Fruit fly (Drosophila melanogaster) whole organism, prepupa: ENCODE data around the gene CG9259.

ENCODE experiments used
- Blimp-1 ChIP-seq: fragments of 200-800 bp; sonication (Bioruptor generic); optimal IDR thresholded peaks from 3 replicates; lab custom pipeline; 2017; ENCODE audit warnings: missing biosample characterization, missing genetic modification characterization, mild to moderate bottlenecking, moderate library complexity, missing genetic modification reagents
- CG10631 ChIP-seq: fragments of 200-800 bp; sonication (Bioruptor generic); optimal IDR thresholded peaks from 2 replicates; lab custom pipeline; 2016; ENCODE audit warnings: missing biosample characterization, missing genetic modification characterization
- CG10669 ChIP-seq: fragments of 200-800 bp; sonication (Bioruptor generic); optimal IDR thresholded peaks from 3 replicates; lab custom pipeline; 2018; ENCODE audit warnings: missing biosample characterization, mild to moderate bottlenecking, missing genetic modification characterization, moderate library complexity
- CG11762 ChIP-seq: fragments of 200-800 bp; sonication (Bioruptor generic); optimal IDR thresholded peaks from 3 replicates; lab custom pipeline; 2016; ENCODE audit warnings: missing biosample characterization, missing genetic modification characterization; ENCODE audit not compliant: insufficient read depth
- CG11902 ChIP-seq: fragments of 200-800 bp; sonication (Bioruptor generic); optimal IDR thresholded peaks from 3 replicates; lab custom pipeline; 2016; ENCODE audit warnings: missing biosample characterization, missing genetic modification characterization
- CG1621 ChIP-seq: fragments of 200-800 bp; sonication (Bioruptor generic); optimal IDR thresholded peaks from 3 replicates; lab custom pipeline; 2018; ENCODE audit warnings: missing biosample characterization, mild to moderate bottlenecking, missing genetic modification characterization
- CG3032 ChIP-seq: fragments of 200-800 bp; optimal IDR thresholded peaks from 2 replicates; lab custom pipeline; 2019; ENCODE audit warnings: missing biosample characterization, mild to moderate bottlenecking, missing genetic modification characterization, moderate library complexity
- CG31627 ChIP-seq: fragments of 200-800 bp; sonication (Bioruptor generic); optimal IDR thresholded peaks from 3 replicates; lab custom pipeline; 2016; ENCODE audit warnings: missing biosample characterization, missing genetic modification characterization
- CG3919 ChIP-seq: fragments of 200-800 bp; sonication (Bioruptor generic); optimal IDR thresholded peaks from 3 replicates; lab custom pipeline; 2016; ENCODE audit warnings: missing biosample characterization, missing genetic modification characterization
- CG6163 ChIP-seq: fragments of 200-800 bp; sonication (Bioruptor generic); IDR thresholded peaks from 3 replicates; pipeline ENCODE4 v1.3.6; 2022; ENCODE audit warnings: missing biosample characterization, missing genetic modification characterization
- CG6792 ChIP-seq: fragments of 200-800 bp; sonication (Bioruptor generic); optimal IDR thresholded peaks from 3 replicates; lab custom pipeline; 2016; ENCODE audit warnings: missing biosample characterization, missing genetic modification characterization
- CG6808 ChIP-seq: fragments of 200-800 bp; sonication (Bioruptor generic); optimal IDR thresholded peaks from 3 replicates; lab custom pipeline; 2017; ENCODE audit warnings: missing biosample characterization, missing genetic modification characterization, mild to moderate bottlenecking, moderate library complexity, missing genetic modification reagents
- CG7368 ChIP-seq: fragments of 200-800 bp; sonication (Bioruptor generic); optimal IDR thresholded peaks from 3 replicates; lab custom pipeline; 2016; ENCODE audit warnings: missing biosample characterization, missing genetic modification characterization
- CG8319 ChIP-seq: fragments of 200-800 bp; sonication (Bioruptor generic); optimal IDR thresholded peaks from 3 replicates; lab custom pipeline; 2016; ENCODE audit warnings: missing biosample characterization, missing genetic modification characterization
- CG8632 ChIP-seq: fragments of 200-800 bp; sonication (Bioruptor generic); optimal IDR thresholded peaks from 3 replicates; lab custom pipeline; 2016; ENCODE audit warnings: missing biosample characterization, missing genetic modification characterization
- CG9139 ChIP-seq: fragments of 200-800 bp; sonication (Bioruptor generic); optimal IDR thresholded peaks from 3 replicates; lab custom pipeline; 2017; ENCODE audit warnings: missing biosample characterization, mild to moderate bottlenecking, missing genetic modification characterization
- Eip78C ChIP-seq: fragments of 200-800 bp; sonication (Bioruptor generic); peaks from one replicate; lab custom pipeline; 2016; ENCODE audit warnings: missing biosample characterization, missing genetic modification characterization
- Eip93F ChIP-seq: fragments of 200-800 bp; sonication (Bioruptor generic); optimal IDR thresholded peaks from 2 replicates; lab custom pipeline; 2016; ENCODE audit warnings: missing biosample characterization, mild to moderate bottlenecking, missing genetic modification characterization
- Gug ChIP-seq: fragments of 200-800 bp; sonication (Bioruptor generic); IDR thresholded peaks from 2 replicates; pipeline ENCODE4 v1.3.6; 2022; ENCODE audit warnings: missing biosample characterization, missing genetic modification characterization
- Hr38 ChIP-seq: sonication (Bioruptor generic); optimal IDR thresholded peaks from 2 replicates; lab custom pipeline; 2016; ENCODE audit warnings: missing biosample characterization, missing genetic modification characterization
- Hr39 ChIP-seq: fragments of 200-800 bp; sonication (Bioruptor generic); optimal IDR thresholded peaks from 2 replicates; lab custom pipeline; 2016; ENCODE audit warnings: missing biosample characterization, missing genetic modification characterization
- Hr4 ChIP-seq: fragments of 200-800 bp; sonication (Bioruptor generic); optimal IDR thresholded peaks from 3 replicates; lab custom pipeline; 2016; ENCODE audit warnings: missing biosample characterization, missing genetic modification characterization
- Lpt ChIP-seq: fragments of 200-800 bp; sonication (Bioruptor generic); optimal IDR thresholded peaks from 3 replicates; lab custom pipeline; 2016; ENCODE audit warnings: missing biosample characterization, missing genetic modification characterization
- Smox ChIP-seq: fragments of 200-800 bp; sonication (Bioruptor generic); optimal IDR thresholded peaks from 3 replicates; lab custom pipeline; 2016; ENCODE audit warnings: missing biosample characterization, missing genetic modification characterization
- Sox102F ChIP-seq: fragments of 200-800 bp; sonication (Bioruptor generic); optimal IDR thresholded peaks from 2 replicates; lab custom pipeline; 2016; ENCODE audit warnings: missing biosample characterization, mild to moderate bottlenecking, missing genetic modification characterization
- Sox14 ChIP-seq: fragments of 200-800 bp; sonication (Bioruptor generic); optimal IDR thresholded peaks from 3 replicates; lab custom pipeline; 2016; ENCODE audit warnings: missing biosample characterization, missing genetic modification characterization
- Sox15 ChIP-seq: fragments of 200-800 bp; sonication (Bioruptor generic); optimal IDR thresholded peaks from 3 replicates; lab custom pipeline; 2016; ENCODE audit warnings: missing biosample characterization, missing genetic modification characterization
- achi ChIP-seq: fragments of 200-800 bp; sonication (Bioruptor generic); optimal IDR thresholded peaks from 3 replicates; lab custom pipeline; 2016; ENCODE audit warnings: missing biosample characterization, missing genetic modification characterization
- acj6 ChIP-seq: fragments of 200-800 bp; sonication (Bioruptor generic); optimal IDR thresholded peaks from 3 replicates; lab custom pipeline; 2016; ENCODE audit warnings: missing biosample characterization, missing genetic modification characterization
- dac ChIP-seq: fragments of 200-800 bp; sonication (Bioruptor generic); optimal IDR thresholded peaks from 2 replicates; lab custom pipeline; 2017; ENCODE audit warnings: missing biosample characterization, mild to moderate bottlenecking, missing genetic modification characterization
- esn ChIP-seq: fragments of 200-800 bp; sonication (Bioruptor generic); optimal IDR thresholded peaks from 2 replicates; lab custom pipeline; 2016; ENCODE audit warnings: missing biosample characterization, mild to moderate bottlenecking, missing genetic modification characterization, moderate library complexity
- fd59A ChIP-seq: fragments of 200-800 bp; sonication (Bioruptor generic); optimal IDR thresholded peaks from 2 replicates; lab custom pipeline; 2017; ENCODE audit warnings: missing biosample characterization, mild to moderate bottlenecking, missing genetic modification characterization, missing genetic modification reagents
- fd85E ChIP-seq: fragments of 200-800 bp; sonication (Bioruptor generic); optimal IDR thresholded peaks from 3 replicates; lab custom pipeline; 2016; ENCODE audit warnings: missing biosample characterization, missing genetic modification characterization
- lz ChIP-seq: fragments of 200-800 bp; sonication (Bioruptor generic); optimal IDR thresholded peaks from 3 replicates; lab custom pipeline; 2016; ENCODE audit warnings: missing biosample characterization, missing genetic modification characterization
- pdm3 ChIP-seq: fragments of 200-800 bp; sonication (Bioruptor generic); optimal IDR thresholded peaks from 3 replicates; lab custom pipeline; 2016; ENCODE audit warnings: missing biosample characterization, missing genetic modification characterization
- spab ChIP-seq: fragments of 200-800 bp; sonication (Bioruptor generic); optimal IDR thresholded peaks from 2 replicates; lab custom pipeline; 2017; ENCODE audit warnings: missing biosample characterization, mild to moderate bottlenecking, missing genetic modification characterization, missing genetic modification reagents
- ss ChIP-seq, 2 experiments: fragments of 200-800 bp; sonication (Bioruptor generic); optimal IDR thresholded peaks; 2 replicates in 1 of 2; 3 replicates in 1 of 2; lab custom pipeline; 2017 to 2018; ENCODE audit warnings: mild to moderate bottlenecking in 2 of 2, missing biosample characterization in 2 of 2, missing genetic modification characterization in 2 of 2, moderate library complexity in 1 of 2
- svp ChIP-seq: fragments of 200-800 bp; sonication (Bioruptor generic); peaks from one replicate; lab custom pipeline; 2016; ENCODE audit warnings: missing biosample characterization, missing genetic modification characterization

Gene CG9259

dm6 chr2L:21071435-21071834 lies 17.7 kb upstream of the CG9259 start, which contains the start of gene CG9265:
CG9265 (minus strand) TSS chr2L:21071502.
- TF ChIP-seq Eip78C (GFP tag; lab: Kevin White, UChicago) (peak; percentile 27), CG6163 (GFP tag; lab: Robert Waterston, UW) (0 out of 3 replicates have a peak, but pooled peaks have one; percentile 26), Gug (GFP tag; lab: Robert Waterston, UW) (no peak), Blimp-1 (GFP tag; lab: Kevin White, UChicago) (no peak), lz (peak; percentile 6)

- TF ChIP-seq Hr4 (GFP tag; lab: Kevin White, UChicago): no peak
- no peak for TF ChIP-seq Sox14 (GFP tag; lab: Kevin White, UChicago)
- no peak for TF ChIP-seq Blimp-1 (GFP tag; lab: Kevin White, UChicago)
- no peak for TF ChIP-seq Smox (GFP tag; lab: Kevin White, UChicago)
- no peak for TF ChIP-seq CG6792 (GFP tag; lab: Kevin White, UChicago)
- TF ChIP-seq CG10631 (GFP tag; lab: Kevin White, UChicago): no peak
- TF ChIP-seq CG10669: no peak
- no peak for TF ChIP-seq CG9139 (GFP tag; lab: Kevin White, UChicago)
- no peak for TF ChIP-seq dac (GFP tag; lab: Kevin White, UChicago)
- TF ChIP-seq achi: no peak
- no peak for TF ChIP-seq Eip93F (GFP tag; lab: Kevin White, UChicago)
- no peak for TF ChIP-seq Eip78C (GFP tag; lab: Kevin White, UChicago)
- TF ChIP-seq ss (GFP tag; optimal IDR thresholded peaks at IDR 0.05; lab: Kevin White, UChicago): no peak
- no peak for TF ChIP-seq CG8632 (GFP tag; lab: Kevin White, UChicago)
- TF ChIP-seq Sox102F (GFP tag; lab: Kevin White, UChicago): no peak
- TF ChIP-seq CG3032 (tag; lab: Kevin White, UChicago): no peak
- TF ChIP-seq CG1621 (tag; lab: Kevin White, UChicago): no peak
Measured at dm6 chr2L:21072389-21072788, 16.8 kb upstream of the CG9259 start.

- TF ChIP-seq CG10631 (GFP tag; lab: Kevin White, UChicago) (no peak), CG6808 (GFP tag; lab: Kevin White, UChicago) (no peak), CG10669 (no peak), Gug (GFP tag; lab: Robert Waterston, UW) (no peak), esn (GFP tag; lab: Kevin White, UChicago) (no peak), pdm3 (GFP tag; lab: Kevin White, UChicago) (no peak), fd59A (GFP tag; lab: Kevin White, UChicago) (no peak), CG3919 (GFP tag; lab: Kevin White, UChicago) (no peak), CG1621 (tag; lab: Kevin White, UChicago) (no peak), CG11902 (no peak), Eip93F (GFP tag; lab: Kevin White, UChicago) (no peak), CG11762 (no peak), acj6 (GFP tag; lab: Kevin White, UChicago) (no peak), CG8319 (GFP tag; lab: Kevin White, UChicago) (no peak), Hr4 (GFP tag; lab: Kevin White, UChicago) (no peak), spab (GFP tag; lab: Kevin White, UChicago) (no peak), Sox15 (GFP tag; lab: Kevin White, UChicago) (no peak)
Measured at dm6 chr2L:21073300-21073699, 15.9 kb upstream of the CG9259 start.

dm6 chr2L:21073818-21074217 lies 15.4 kb upstream of the CG9259 start:
- TF ChIP-seq fd85E (GFP tag; lab: Kevin White, UChicago) (no peak), Sox102F (GFP tag; lab: Kevin White, UChicago) (no peak), acj6 (GFP tag; lab: Kevin White, UChicago) (no peak), CG31627 (GFP tag; lab: Kevin White, UChicago) (no peak), Hr38 (GFP tag; lab: Kevin White, UChicago) (no peak), CG7368 (no peak), CG3919 (GFP tag; lab: Kevin White, UChicago) (no peak), Lpt (no peak), svp (GFP tag; lab: Kevin White, UChicago) (no peak), Hr39 (GFP tag; lab: Kevin White, UChicago) (no peak), CG10631 (GFP tag; lab: Kevin White, UChicago) (no peak), CG1621 (tag; lab: Kevin White, UChicago) (no peak), Eip93F (GFP tag; lab: Kevin White, UChicago) (no peak)
